Worm (Caenorhabditis elegans) whole organism, L4/young adult: ENCODE results near the gene T28H11.8.

ENCODE experiments used
- W03F9.2 ChIP-seq: fragments of 150-350 bp; optimal IDR thresholded peaks from 2 replicates; lab custom pipeline; 2014; ENCODE audit warnings: missing biosample characterization, missing genetic modification characterization
- dao-5 ChIP-seq: sonication (generic microtip); optimal IDR thresholded peaks from 2 replicates; lab custom pipeline; 2016; ENCODE audit warnings: missing genotype, missing genetic modification characterization, moderate library complexity, missing compliant biosample characterization
- him-1 ChIP-seq: sonication (generic microtip); optimal IDR thresholded peaks from 2 replicates; lab custom pipeline; 2016; ENCODE audit warnings: missing genotype, missing genetic modification reagents, missing genetic modification characterization, missing compliant biosample characterization

The T28H11.8 gene

ce11 chrIV:4983746-4984145 is 36.7 kb downstream of the T28H11.8 start, which contains the start of gene clec-176:
TSS of gene clec-176 (plus strand) at chrIV:4984046.
- TF ChIP-seq W03F9.2 (tag; lab: Kevin White, UChicago) (no peak), dao-5 (tag; lab: Kevin White, UChicago) (no peak), him-1 (tag; lab: Kevin White, UChicago) (no peak)

DNA sequence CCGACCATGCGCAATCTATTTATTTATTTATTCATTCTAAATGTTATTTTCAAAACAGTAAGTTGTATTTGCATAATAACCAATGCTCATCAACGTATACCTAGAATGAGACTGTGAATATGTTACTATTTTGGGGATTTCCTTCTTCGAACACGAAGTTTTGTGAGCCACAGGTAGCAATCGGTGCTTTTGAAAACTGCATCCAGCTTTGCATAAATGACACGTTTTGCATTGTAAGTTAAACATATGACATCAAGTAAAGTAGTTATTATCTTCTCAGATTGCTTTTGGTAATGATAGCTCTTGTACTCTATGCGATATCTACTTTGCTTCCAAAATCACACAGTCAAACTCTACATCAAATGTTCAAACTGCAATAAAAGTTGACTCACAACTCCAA is 38.0 kb downstream of the T28H11.8 start, which contains the start of gene E03H12.4:
Gene E03H12.4, plus strand, starts transcription at position 120 of the 400 bp plus-strand sequence.
- TF ChIP-seq W03F9.2 (tag; lab: Kevin White, UChicago) = no peak

DNA sequence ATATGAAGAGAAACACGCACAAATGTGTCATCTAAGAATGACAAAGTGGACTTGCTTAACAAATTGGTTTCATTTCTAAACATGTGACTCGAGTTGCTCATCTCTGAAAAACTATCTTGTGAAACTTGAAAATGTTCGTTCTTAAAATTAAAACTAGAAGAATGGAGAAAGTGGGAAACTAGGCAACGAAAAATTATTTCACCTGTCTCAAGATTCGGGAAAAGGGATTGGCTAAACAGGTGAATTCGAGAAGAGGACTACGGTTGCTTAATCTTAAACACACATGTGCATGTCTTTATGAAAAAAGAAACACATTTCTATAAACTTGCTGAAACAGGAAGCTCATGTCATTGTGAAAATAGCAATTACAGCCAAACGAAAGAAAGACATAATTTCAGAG is 39.4 kb downstream of the T28H11.8 start, which contains the start of gene srz-24:
Gene srz-24, minus strand, starts transcription at position 101 of the 400 bp plus-strand sequence.
- TF ChIP-seq dao-5 (tag; lab: Kevin White, UChicago) (no peak), W03F9.2 (tag; lab: Kevin White, UChicago) (no peak), him-1 (tag; lab: Kevin White, UChicago) (no peak)

DNA sequence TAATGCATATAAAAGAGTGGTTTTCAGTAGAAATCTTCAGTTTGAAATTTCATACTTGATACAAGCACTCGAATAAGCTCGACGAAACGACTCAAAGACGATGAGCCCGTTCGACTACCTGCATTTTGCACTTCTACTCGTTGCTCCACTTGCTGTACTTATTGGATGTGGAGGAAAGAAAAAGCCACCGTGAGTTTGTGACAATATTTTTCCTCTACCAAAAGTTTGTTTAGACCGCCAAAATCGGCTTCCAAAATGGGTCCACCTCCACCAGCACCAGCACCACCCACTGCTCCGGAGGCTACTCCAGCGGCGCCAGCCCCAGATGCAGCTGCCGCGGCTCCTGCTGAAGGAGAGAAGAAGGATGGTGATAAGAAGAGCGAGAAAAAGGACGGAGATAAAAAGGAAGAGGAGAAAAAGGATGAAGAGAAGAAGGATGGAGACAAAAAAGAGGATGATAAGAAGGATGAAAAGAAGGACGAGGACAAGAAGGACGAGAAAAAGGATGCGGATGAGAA is 43.2 kb downstream of the T28H11.8 start, which contains the start of gene E03H12.5:
Gene E03H12.5, plus strand, starts transcription at position 51 of the 518 bp plus-strand sequence.
- TF ChIP-seq W03F9.2 (tag; lab: Kevin White, UChicago) = no peak
- no peak for TF ChIP-seq him-1 (tag; lab: Kevin White, UChicago)
- no peak for TF ChIP-seq dao-5 (tag; lab: Kevin White, UChicago)

DNA sequence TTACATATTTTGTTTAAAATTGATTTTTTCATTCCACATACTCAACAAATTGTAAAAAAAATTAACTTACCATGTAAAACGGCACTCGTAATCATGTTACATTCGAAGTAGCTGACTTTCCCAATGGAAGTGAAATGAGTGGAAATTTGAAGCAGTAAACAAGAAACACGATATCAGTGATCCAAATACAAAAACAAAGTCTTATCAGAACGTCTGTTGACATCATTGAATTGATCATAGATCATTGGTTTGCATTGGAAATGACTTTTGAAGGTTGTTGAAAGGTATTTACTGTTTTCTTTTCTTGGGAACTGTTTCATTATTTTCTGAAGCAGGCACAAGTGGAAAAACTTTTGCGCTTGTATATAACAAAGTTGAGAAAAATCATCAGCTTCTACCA is 44.4 kb downstream of the T28H11.8 start, which contains the start of gene Y9C9A.16:
Gene Y9C9A.16, minus strand, starts transcription at position 131 of the 400 bp plus-strand sequence.
- TF ChIP-seq W03F9.2 (tag; lab: Kevin White, UChicago) (no peak), dao-5 (tag; lab: Kevin White, UChicago) (no peak), him-1 (tag; lab: Kevin White, UChicago) (no peak)

DNA sequence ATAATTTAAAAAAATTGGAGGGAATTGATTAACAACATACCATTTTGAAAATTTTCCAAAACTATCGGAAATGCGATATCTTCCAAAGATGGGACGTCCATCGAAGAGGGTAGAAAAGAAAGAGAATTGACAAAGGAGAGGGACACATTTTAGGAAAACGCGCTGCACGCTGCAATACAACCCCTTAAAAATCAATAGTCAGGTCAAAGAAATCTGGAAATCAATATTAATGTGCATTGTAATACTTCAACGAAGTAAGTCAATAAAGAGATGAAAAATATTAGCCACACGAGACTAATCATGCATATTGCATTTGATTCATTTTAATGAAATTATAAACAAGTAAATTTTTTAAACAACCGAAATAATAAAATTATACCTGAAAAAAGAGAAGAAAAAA is 51.0 kb downstream of the T28H11.8 start, which contains the start of gene Y9C9A.13:
Gene Y9C9A.13, minus strand, starts transcription at position 101 of the 400 bp plus-strand sequence.
- TF ChIP-seq him-1 (tag; lab: Kevin White, UChicago) (no peak), W03F9.2 (tag; lab: Kevin White, UChicago) (no peak), dao-5 (tag; lab: Kevin White, UChicago) (no peak)
